Worm (Caenorhabditis elegans) whole organism, L4 larva: ENCODE data around the gene H20E11.3.

Source experiments
- hlh-30 ChIP-seq: sonication (generic microtip); optimal IDR thresholded peaks from 2 replicates; lab custom pipeline; 2017; ENCODE audit warnings: antibody characterized with exemption, mild to moderate bottlenecking, missing genetic modification characterization, missing compliant biosample characterization; ENCODE audit not compliant: insufficient read depth
- lim-7 ChIP-seq: fragments of 200-800 bp; sonication (Bioruptor generic); IDR thresholded peaks from 2 replicates; pipeline ENCODE4 v1.3.6; 2022; ENCODE audit warnings: missing genetic modification characterization, missing compliant biosample characterization
- lin-1 ChIP-seq: fragments of 200-800 bp; sonication (Bioruptor generic); IDR thresholded peaks from 2 replicates; pipeline ENCODE4 v1.3.6; 2022; ENCODE audit warnings: missing genetic modification reagents, missing genetic modification characterization, missing compliant biosample characterization
- nhr-28 ChIP-seq: fragments of 150-350 bp; optimal IDR thresholded peaks from 2 replicates; lab custom pipeline; 2014; ENCODE audit warnings: missing biosample characterization, missing genetic modification characterization
- nhr-41 ChIP-seq: fragments of 200-800 bp; sonication (Bioruptor generic); IDR thresholded peaks from 2 replicates; pipeline ENCODE4 v1.3.6; 2022; ENCODE audit warnings: missing genetic modification reagents, missing genetic modification characterization, missing compliant biosample characterization
- nhr-77 ChIP-seq: fragments of 150-350 bp; optimal IDR thresholded peaks from 2 replicates; lab custom pipeline; 2014; ENCODE audit warnings: missing biosample characterization, missing genetic modification characterization
- pha-4 ChIP-seq, 2 experiments: fragments of 150-350 bp in 1 of 2; fragments of 200-800 bp in 1 of 2; sonication (Bioruptor generic) in 1 of 2; IDR thresholded peaks in 1 of 2; optimal IDR thresholded peaks in 1 of 2; 2 replicates each; pipeline versions ENCODE4 v1.3.6 to Lab custom; 2014 to 2022; ENCODE audit warnings: missing genetic modification characterization in 2 of 2, missing genetic modification reagents in 2 of 2, missing biosample characterization in 1 of 2, missing compliant biosample characterization in 1 of 2
- snpc-4 ChIP-seq: fragments of 150-350 bp; optimal IDR thresholded peaks from 2 replicates; lab custom pipeline; 2014; ENCODE audit warnings: missing biosample characterization, missing genetic modification characterization
- spr-1 ChIP-seq: sonication (generic microtip); optimal IDR thresholded peaks from 2 replicates; lab custom pipeline; 2016; ENCODE audit warnings: mild to moderate bottlenecking, missing genetic modification characterization, missing compliant biosample characterization

DNA sequence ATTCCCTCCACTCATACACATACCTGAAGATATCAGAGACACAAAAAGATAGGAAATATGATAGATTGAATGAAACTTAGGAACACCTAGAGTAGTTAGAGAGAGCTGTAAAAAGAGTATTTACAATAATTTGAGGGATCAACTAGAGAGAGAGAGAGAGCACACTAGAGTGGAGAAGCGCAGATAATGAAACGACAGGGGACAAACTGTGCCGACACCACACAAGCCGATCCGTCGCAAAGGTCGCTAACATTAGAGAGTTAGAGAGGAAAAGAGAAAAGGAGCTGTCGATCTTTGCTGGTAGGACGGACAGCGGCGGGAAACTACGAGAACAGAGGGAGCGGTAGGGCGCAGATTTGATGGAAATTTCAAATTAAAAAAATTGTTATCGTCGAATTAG is 39.5 kb upstream of the H20E11.3 start, which contains the start of gene dyci-1:
- no peak for TF ChIP-seq nhr-77 (tag; lab: Kevin White, UChicago)
- no peak for TF ChIP-seq hlh-30 (tag; lab: Kevin White, UChicago)
- no peak for TF ChIP-seq spr-1 (tag; lab: Kevin White, UChicago)
- TF ChIP-seq lim-7 (GFP tag; lab: Robert Waterston, UW): no peak
- no peak for TF ChIP-seq nhr-41
- TF ChIP-seq snpc-4: no peak
- TF ChIP-seq lin-1 (GFP tag; lab: Robert Waterston, UW): no peak
- TF ChIP-seq nhr-28 (tag; lab: Kevin White, UChicago): peak; percentile 50
- TF ChIP-seq pha-4 (GFP tag; IDR thresholded peaks at IDR 0.05; lab: Robert Waterston, UW): no peak; the same call in 1 of the 2 replicates
- no peak for TF ChIP-seq pha-4 (tag; optimal IDR thresholded peaks at IDR 0.05; lab: Kevin White, UChicago)
